Fruit fly (Drosophila melanogaster) whole organism, embryonic: ENCODE measurements around the gene CG14868.

Experiments
- Adf1 ChIP-seq: fragments of 200-800 bp; sonication (Bioruptor generic); IDR thresholded peaks from 2 replicates; pipeline ENCODE4 v1.3.6; 2022; ENCODE audit warnings: missing biosample characterization, missing genetic modification characterization
- Awh ChIP-seq: fragments of 200-800 bp; sonication (Bioruptor generic); IDR thresholded peaks from 2 replicates; pipeline ENCODE4, ENCODE4 v1.3.6; 2022; ENCODE audit warnings: missing biosample characterization, missing genetic modification characterization
- BEAF-32 ChIP-seq: fragments of 200-800 bp; sonication (Bioruptor generic); optimal IDR thresholded peaks from 3 replicates; lab custom pipeline; 2017; ENCODE audit warnings: missing biosample characterization, missing genetic modification characterization, mild to moderate bottlenecking, moderate library complexity, missing genetic modification reagents
- CG10267 ChIP-seq: fragments of 200-800 bp; sonication (Bioruptor generic); optimal IDR thresholded peaks from 2 replicates; lab custom pipeline; 2018; ENCODE audit warnings: missing biosample characterization, mild to moderate bottlenecking, missing genetic modification characterization, moderate library complexity
- CG10431 ChIP-seq: fragments of 200-800 bp; sonication (Bioruptor generic); optimal IDR thresholded peaks from 3 replicates; lab custom pipeline; 2018; ENCODE audit warnings: missing biosample characterization, mild to moderate bottlenecking, missing genetic modification characterization
- CG10959 ChIP-seq: fragments of 200-800 bp; sonication (Bioruptor generic); IDR thresholded peaks from 2 replicates; pipeline ENCODE4 v1.3.6; 2022; ENCODE audit warnings: missing biosample characterization, missing genetic modification characterization
- CG11504 ChIP-seq: fragments of 200-800 bp; sonication (Bioruptor generic); optimal IDR thresholded peaks from 3 replicates; lab custom pipeline; 2019; ENCODE audit warnings: missing biosample characterization, mild to moderate bottlenecking, missing genetic modification characterization, moderate library complexity
- CG12942 ChIP-seq: fragments of 200-800 bp; sonication (Bioruptor generic); optimal IDR thresholded peaks from 3 replicates; lab custom pipeline; 2016; ENCODE audit warnings: missing biosample characterization, missing genetic modification characterization
- CG14050 ChIP-seq: fragments of 200-800 bp; sonication (Bioruptor generic); IDR thresholded peaks from 3 replicates; pipeline ENCODE4 v1.3.6; 2022; ENCODE audit warnings: missing biosample characterization, missing genetic modification characterization
- CG15269 ChIP-seq: fragments of 200-800 bp; sonication (Bioruptor generic); optimal IDR thresholded peaks from 2 replicates; lab custom pipeline; 2018; ENCODE audit warnings: missing biosample characterization, mild to moderate bottlenecking, missing genetic modification characterization, moderate library complexity
- CG15696 ChIP-seq: fragments of 200-800 bp; sonication (Bioruptor generic); optimal IDR thresholded peaks from 2 replicates; lab custom pipeline; 2019; ENCODE audit warnings: missing biosample characterization, mild to moderate bottlenecking, missing genetic modification characterization, moderate library complexity
- CG17829 ChIP-seq: fragments of 200-800 bp; optimal IDR thresholded peaks from 2 replicates; lab custom pipeline; 2019; ENCODE audit warnings: missing biosample characterization, mild to moderate bottlenecking, missing genetic modification characterization, moderate library complexity
- CG18011 ChIP-seq: fragments of 200-800 bp; sonication (Bioruptor generic); optimal IDR thresholded peaks from 2 replicates; lab custom pipeline; 2017; ENCODE audit warnings: missing biosample characterization, missing genetic modification characterization, mild to moderate bottlenecking, moderate library complexity, missing genotype
- CG18619 ChIP-seq: fragments of 200-800 bp; sonication (Bioruptor generic); optimal IDR thresholded peaks from 3 replicates; lab custom pipeline; 2017; ENCODE audit warnings: missing biosample characterization, mild to moderate bottlenecking, missing genetic modification characterization
- CG2678 ChIP-seq: fragments of 200-800 bp; sonication (Bioruptor generic); optimal IDR thresholded peaks from 3 replicates; lab custom pipeline; 2019; ENCODE audit warnings: missing biosample characterization, mild to moderate bottlenecking, missing genetic modification characterization, moderate library complexity
- CG31224 ChIP-seq: fragments of 200-800 bp; sonication (Bioruptor generic); IDR thresholded peaks from 2 replicates; pipeline ENCODE4 v1.3.6; 2022; ENCODE audit warnings: missing biosample characterization, missing genetic modification characterization
- CG32532 ChIP-seq: fragments of 200-800 bp; sonication (Bioruptor generic); IDR thresholded peaks from 2 replicates; pipeline ENCODE4 v1.3.6; 2022; ENCODE audit warnings: missing biosample characterization, missing genetic modification characterization
- CG3838 ChIP-seq: fragments of 200-800 bp; sonication (Bioruptor generic); optimal IDR thresholded peaks from 3 replicates; lab custom pipeline; 2016; ENCODE audit warnings: missing biosample characterization, missing genetic modification characterization
- CG4730 ChIP-seq: fragments of 200-800 bp; sonication (Bioruptor generic); IDR thresholded peaks from 2 replicates; pipeline ENCODE4 v1.3.6; 2022; ENCODE audit warnings: missing biosample characterization, missing genetic modification characterization
- CG6654 ChIP-seq: fragments of 200-800 bp; sonication (Bioruptor generic); optimal IDR thresholded peaks from 2 replicates; lab custom pipeline; 2017; ENCODE audit warnings: missing biosample characterization, mild to moderate bottlenecking, missing genetic modification characterization
- CG6683 ChIP-seq: fragments of 200-800 bp; sonication (Bioruptor generic); optimal IDR thresholded peaks from 2 replicates; lab custom pipeline; 2017; ENCODE audit warnings: missing biosample characterization, mild to moderate bottlenecking, missing genetic modification characterization, missing genetic modification reagents
- CG6813 ChIP-seq: fragments of 200-800 bp; sonication (Bioruptor generic); optimal IDR thresholded peaks from 2 replicates; lab custom pipeline; 2017; ENCODE audit warnings: missing biosample characterization, missing genetic modification characterization, mild to moderate bottlenecking, moderate library complexity, missing genetic modification reagents
- CG8944 ChIP-seq: fragments of 200-800 bp; sonication (Bioruptor generic); optimal IDR thresholded peaks from 3 replicates; lab custom pipeline; 2016; ENCODE audit warnings: missing biosample characterization, missing genetic modification characterization
- CG9797 ChIP-seq: fragments of 200-800 bp; sonication (Bioruptor generic); optimal IDR thresholded peaks from 3 replicates; lab custom pipeline; 2018; ENCODE audit warnings: missing biosample characterization, mild to moderate bottlenecking, missing genetic modification characterization
- D19A ChIP-seq: fragments of 200-800 bp; optimal IDR thresholded peaks from 3 replicates; lab custom pipeline; 2019; ENCODE audit warnings: missing biosample characterization, mild to moderate bottlenecking, missing genetic modification characterization, moderate library complexity
- Dfd ChIP-seq, 2 experiments: fragments of >200 bp; optimal IDR thresholded peaks; 2 replicates each; lab custom pipeline; 2017; ENCODE audit warnings: missing biosample characterization in 2 of 2, missing genetic modification characterization in 2 of 2
- Elba2 ChIP-seq: fragments of 200-800 bp; sonication (Bioruptor generic); optimal IDR thresholded peaks from 3 replicates; lab custom pipeline; 2016; ENCODE audit warnings: missing biosample characterization, missing genetic modification characterization
- H2.0 ChIP-seq: fragments of 200-800 bp; sonication (Bioruptor generic); IDR thresholded peaks from 2 replicates; pipeline ENCODE4 v1.3.6; 2022; ENCODE audit warnings: missing biosample characterization, missing genetic modification characterization
- HLH54F ChIP-seq: fragments of 200-800 bp; sonication (Bioruptor generic); optimal IDR thresholded peaks from 3 replicates; lab custom pipeline; 2016; ENCODE audit warnings: missing biosample characterization, missing genetic modification characterization
- Hsf ChIP-seq: fragments of 200-800 bp; sonication (Bioruptor generic); optimal IDR thresholded peaks from 3 replicates; lab custom pipeline; 2016; ENCODE audit warnings: missing biosample characterization, missing genetic modification characterization
- Kr ChIP-seq: fragments of 200-800 bp; sonication (Bioruptor generic); optimal IDR thresholded peaks from 2 replicates; lab custom pipeline; 2017; ENCODE audit warnings: missing biosample characterization, mild to moderate bottlenecking, missing genetic modification characterization
- Myb ChIP-seq: fragments of 200-800 bp; sonication (Bioruptor generic); optimal IDR thresholded peaks from 2 replicates; lab custom pipeline; 2016; ENCODE audit warnings: missing biosample characterization, missing genetic modification characterization
- NfI ChIP-seq: fragments of 200-800 bp; sonication (Bioruptor generic); optimal IDR thresholded peaks from 3 replicates; lab custom pipeline; 2018; ENCODE audit warnings: missing biosample characterization, mild to moderate bottlenecking, missing genetic modification characterization, moderate library complexity
- br ChIP-seq: fragments of >200 bp; optimal IDR thresholded peaks from 2 replicates; lab custom pipeline; 2017
- danr ChIP-seq: fragments of 200-800 bp; sonication (Bioruptor generic); IDR thresholded peaks from 2 replicates; pipeline ENCODE4 v1.3.6; 2022; ENCODE audit warnings: missing biosample characterization, missing genetic modification characterization
- disco-r ChIP-seq: fragments of 200-800 bp; sonication (Bioruptor generic); optimal IDR thresholded peaks from 2 replicates; lab custom pipeline; 2016; ENCODE audit warnings: missing biosample characterization, missing genetic modification characterization
- dmrt99B ChIP-seq: fragments of 200-800 bp; sonication (Bioruptor generic); optimal IDR thresholded peaks from 2 replicates; lab custom pipeline; 2018; ENCODE audit warnings: missing biosample characterization, mild to moderate bottlenecking, missing genetic modification characterization, moderate library complexity
- grau ChIP-seq: fragments of 200-800 bp; optimal IDR thresholded peaks from 3 replicates; lab custom pipeline; 2019; ENCODE audit warnings: missing biosample characterization, mild to moderate bottlenecking, missing genetic modification characterization, moderate library complexity
- gsb ChIP-seq: fragments of 200-800 bp; sonication (Bioruptor generic); IDR thresholded peaks from 2 replicates; pipeline ENCODE4 v1.3.6; 2022; ENCODE audit warnings: missing biosample characterization, missing genetic modification characterization
- h ChIP-seq: fragments of >200 bp; optimal IDR thresholded peaks from 2 replicates; lab custom pipeline; 2017
- lov ChIP-seq, 2 experiments: fragments of 200-800 bp in 1 of 2; fragments of >200 bp in 1 of 2; sonication (Bioruptor generic) in 1 of 2; IDR thresholded peaks in 1 of 2; optimal IDR thresholded peaks in 1 of 2; 2 replicates in 1 of 2; 3 replicates in 1 of 2; pipeline versions ENCODE4 v1.3.6 to Lab custom; 2017 to 2022; ENCODE audit warnings: missing biosample characterization in 1 of 2, missing genetic modification characterization in 1 of 2
- maf-S ChIP-seq: fragments of 200-800 bp; sonication (Bioruptor generic); optimal IDR thresholded peaks from 2 replicates; lab custom pipeline; 2016; ENCODE audit warnings: missing biosample characterization, missing genetic modification characterization
- nmo ChIP-seq: fragments of 200-800 bp; sonication (Bioruptor generic); optimal IDR thresholded peaks from 2 replicates; lab custom pipeline; 2018; ENCODE audit warnings: missing biosample characterization, mild to moderate bottlenecking, missing genetic modification characterization, moderate library complexity
- nom ChIP-seq: fragments of 200-800 bp; sonication (Bioruptor generic); optimal IDR thresholded peaks from 2 replicates; lab custom pipeline; 2017; ENCODE audit warnings: missing biosample characterization, missing genetic modification characterization, mild to moderate bottlenecking, moderate library complexity, missing genetic modification reagents
- run ChIP-seq: fragments of 200-800 bp; sonication (Bioruptor generic); optimal IDR thresholded peaks from 3 replicates; lab custom pipeline; 2018; ENCODE audit warnings: missing biosample characterization, mild to moderate bottlenecking, missing genetic modification characterization
- salm ChIP-seq: fragments of 200-800 bp; sonication (Bioruptor generic); optimal IDR thresholded peaks from 2 replicates; lab custom pipeline; 2018; ENCODE audit warnings: missing biosample characterization, mild to moderate bottlenecking, missing genetic modification characterization
- sob ChIP-seq: fragments of 200-800 bp; sonication (Bioruptor generic); IDR thresholded peaks from 2 replicates; pipeline ENCODE4 v1.3.6; 2022; ENCODE audit warnings: missing biosample characterization, missing genetic modification characterization
- ssp ChIP-seq: fragments of 200-800 bp; sonication (Bioruptor generic); IDR thresholded peaks from 2 replicates; pipeline ENCODE4 v1.3.6; 2022; ENCODE audit warnings: missing biosample characterization, missing genetic modification characterization
- tin ChIP-seq: fragments of 200-800 bp; sonication (Bioruptor generic); optimal IDR thresholded peaks from 3 replicates; lab custom pipeline; 2016; ENCODE audit warnings: missing biosample characterization, missing genetic modification characterization
- ttk ChIP-seq: fragments of 200-800 bp; sonication (Bioruptor generic); IDR thresholded peaks from 2 replicates; pipeline ENCODE4 v2.1.2; 2022; ENCODE audit warnings: missing biosample characterization, missing genetic modification characterization

The CG14868 gene

DNA sequence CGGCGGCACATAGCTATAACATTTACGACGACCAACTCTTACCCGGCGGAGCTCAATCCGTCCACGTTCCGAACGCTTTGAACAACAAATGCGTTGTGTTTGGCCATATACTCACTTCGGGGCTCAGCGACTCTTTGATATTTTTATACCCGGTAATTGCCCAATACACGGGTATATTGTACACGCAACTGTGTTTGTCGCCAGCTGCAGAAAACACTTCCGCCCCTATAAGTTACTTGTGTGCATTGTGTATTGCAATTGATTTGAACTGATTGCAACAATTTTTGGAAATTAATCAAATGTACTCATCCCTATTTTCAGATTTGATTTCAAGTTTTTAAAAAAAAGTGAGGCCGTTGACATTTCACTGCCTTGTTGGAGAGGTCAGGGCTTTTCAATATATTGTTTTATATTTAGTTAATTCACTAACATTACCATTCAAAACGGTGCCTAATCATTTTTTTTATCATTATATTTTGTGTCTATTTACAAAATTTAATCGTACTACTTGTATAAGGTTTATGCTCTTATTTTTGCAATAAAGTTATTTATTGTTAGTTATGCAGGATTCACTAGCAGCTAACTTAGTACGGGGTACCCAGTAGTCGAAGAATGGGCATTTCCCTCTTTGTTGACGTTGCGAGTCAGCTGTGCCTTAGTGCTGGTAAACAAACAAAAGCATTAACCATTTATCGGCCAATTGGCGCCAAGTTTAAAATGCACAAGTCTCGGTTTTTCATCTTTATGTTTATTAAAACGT is 26.6 kb downstream of the CG14868 start, which contains the start of gene Nagk (continued):
- TF ChIP-seq CG18619 (GFP tag; lab: Kevin White, UChicago) = peak; percentile 78
- TF ChIP-seq CG6683 = no peak
- peak; percentile 30 for TF ChIP-seq maf-S (GFP tag; lab: Kevin White, UChicago)
- no peak for TF ChIP-seq Kr (GFP tag; lab: Kevin White, UChicago)
- TF ChIP-seq HLH54F = peak; percentile 57
- TF ChIP-seq CG15269 (tag; lab: Kevin White, UChicago) = peak; percentile 60
- peak; percentile 39 for TF ChIP-seq salm
- peak; percentile 67 for TF ChIP-seq Hsf (GFP tag; lab: Kevin White, UChicago)
- peak; percentile 39 for TF ChIP-seq CG17829
- no peak for TF ChIP-seq run
- TF ChIP-seq CG10431 = no peak
- TF ChIP-seq CG6813 (GFP tag; lab: Kevin White, UChicago) = no peak
- no peak for TF ChIP-seq br
- peak; percentile 79 for TF ChIP-seq CG10267
- peak; percentile 45 for TF ChIP-seq NfI (GFP tag; lab: Kevin White, UChicago)
- no peak for TF ChIP-seq nom (GFP tag; lab: Kevin White, UChicago)
- TF ChIP-seq Elba2 (GFP tag; lab: Kevin White, UChicago) = peak; percentile 10
- no peak for TF ChIP-seq Dfd (GFP tag; optimal IDR thresholded peaks at IDR 0.05; lab: Kevin White, UChicago)
- TF ChIP-seq gsb (GFP tag; lab: Robert Waterston, UW) = no peak
- TF ChIP-seq CG18011 (GFP tag; lab: Kevin White, UChicago) = peak; percentile 36
- 0 out of 2 replicates have a peak, but pooled peaks have one; percentile 27 for TF ChIP-seq sob (GFP tag; lab: Robert Waterston, UW)
- no peak for TF ChIP-seq CG15696 (tag; lab: Kevin White, UChicago)
- peak; percentile 42 for TF ChIP-seq grau (tag; lab: Kevin White, UChicago)
- TF ChIP-seq CG10959 (GFP tag; lab: Robert Waterston, UW) = no peak
- TF ChIP-seq danr (GFP tag; lab: Robert Waterston, UW) = no peak
- TF ChIP-seq CG9797 (GFP tag; lab: Kevin White, UChicago) = no peak
- no peak for TF ChIP-seq h (lab: Kevin White, UChicago)
- peak; percentile 53 for TF ChIP-seq tin (GFP tag; lab: Kevin White, UChicago)
- no peak for TF ChIP-seq ttk
- peak; percentile 35 for TF ChIP-seq CG8944
- no peak for TF ChIP-seq CG14050 (GFP tag; lab: Robert Waterston, UW)
- TF ChIP-seq CG31224 (GFP tag; lab: Robert Waterston, UW) = no peak; the same call in 1 of the 2 replicates
- TF ChIP-seq CG3838 (GFP tag; lab: Kevin White, UChicago) = no peak
- peak; percentile 67 for TF ChIP-seq dmrt99B (tag; lab: Kevin White, UChicago)
- TF ChIP-seq CG32532 = peak; percentile 54
- TF ChIP-seq Adf1 (GFP tag; lab: Robert Waterston, UW) = peak; percentile 31; the same call in 1 of the 2 replicates
- TF ChIP-seq CG11504 = peak; percentile 76
- peak; percentile 44; the same call in 1 of the 2 replicates for TF ChIP-seq H2.0 (GFP tag; lab: Robert Waterston, UW)
- TF ChIP-seq CG4730 (GFP tag; lab: Robert Waterston, UW) = no peak
- TF ChIP-seq D19A (tag; lab: Kevin White, UChicago) = peak; percentile 24
- no peak for TF ChIP-seq lov (optimal IDR thresholded peaks at IDR 0.05; lab: Kevin White, UChicago)
- no peak for TF ChIP-seq lov (GFP tag; IDR thresholded peaks at IDR 0.05; lab: Robert Waterston, UW)
- TF ChIP-seq Awh (GFP tag; lab: Robert Waterston, UW) = peak; percentile 60; the same call in 1 of the 2 replicates
- peak; percentile 14 for TF ChIP-seq BEAF-32 (GFP tag; lab: Kevin White, UChicago)
- peak; percentile 33 for TF ChIP-seq Myb (GFP tag; lab: Kevin White, UChicago)
- peak; percentile 12 for TF ChIP-seq CG12942 (GFP tag; lab: Kevin White, UChicago)
- TF ChIP-seq disco-r (GFP tag; lab: Kevin White, UChicago) = peak; percentile 11
- peak; percentile 11 for TF ChIP-seq CG6654
- peak; percentile 82 for TF ChIP-seq nmo (GFP tag; lab: Kevin White, UChicago)
- peak; percentile 79 for TF ChIP-seq CG2678
- TF ChIP-seq ssp (GFP tag; lab: Robert Waterston, UW) = peak; percentile 46
